Fruit fly (Drosophila melanogaster) whole organism, prepupa: ENCODE results near the gene ScsbetaA.

Experiments used
- CG10631 ChIP-seq: fragments of 200-800 bp; sonication (Bioruptor generic); optimal IDR thresholded peaks from 2 replicates; lab custom pipeline; 2016; ENCODE audit warnings: missing biosample characterization, missing genetic modification characterization
- CG11902 ChIP-seq: fragments of 200-800 bp; sonication (Bioruptor generic); optimal IDR thresholded peaks from 3 replicates; lab custom pipeline; 2016; ENCODE audit warnings: missing biosample characterization, missing genetic modification characterization
- CG15336 ChIP-seq: fragments of 200-800 bp; sonication (Bioruptor generic); IDR thresholded peaks from 2 replicates; pipeline ENCODE4 v1.3.6; 2022; ENCODE audit warnings: missing biosample characterization, missing genetic modification characterization
- CG1621 ChIP-seq: fragments of 200-800 bp; sonication (Bioruptor generic); optimal IDR thresholded peaks from 3 replicates; lab custom pipeline; 2018; ENCODE audit warnings: missing biosample characterization, mild to moderate bottlenecking, missing genetic modification characterization
- CG3032 ChIP-seq: fragments of 200-800 bp; optimal IDR thresholded peaks from 2 replicates; lab custom pipeline; 2019; ENCODE audit warnings: missing biosample characterization, mild to moderate bottlenecking, missing genetic modification characterization, moderate library complexity
- CG32006 ChIP-seq: fragments of 200-800 bp; sonication (Bioruptor generic); optimal IDR thresholded peaks from 3 replicates; lab custom pipeline; 2017; ENCODE audit warnings: missing biosample characterization, mild to moderate bottlenecking, missing genetic modification characterization
- CG34406 ChIP-seq: fragments of 200-800 bp; sonication (Bioruptor generic); optimal IDR thresholded peaks from 3 replicates; lab custom pipeline; 2016; ENCODE audit warnings: missing biosample characterization, missing genetic modification characterization
- CG3919 ChIP-seq: fragments of 200-800 bp; sonication (Bioruptor generic); optimal IDR thresholded peaks from 3 replicates; lab custom pipeline; 2016; ENCODE audit warnings: missing biosample characterization, missing genetic modification characterization
- CG4318 ChIP-seq: fragments of 200-800 bp; sonication (Bioruptor generic); optimal IDR thresholded peaks from 3 replicates; lab custom pipeline; 2017; ENCODE audit warnings: missing biosample characterization, mild to moderate bottlenecking, missing genetic modification characterization
- CG6163 ChIP-seq: fragments of 200-800 bp; sonication (Bioruptor generic); IDR thresholded peaks from 3 replicates; pipeline ENCODE4 v1.3.6; 2022; ENCODE audit warnings: missing biosample characterization, missing genetic modification characterization
- CG6276 ChIP-seq: fragments of 200-800 bp; sonication (Bioruptor generic); optimal IDR thresholded peaks from 2 replicates; lab custom pipeline; 2017; ENCODE audit warnings: missing biosample characterization, mild to moderate bottlenecking, missing genetic modification characterization
- CG6808 ChIP-seq: fragments of 200-800 bp; sonication (Bioruptor generic); optimal IDR thresholded peaks from 3 replicates; lab custom pipeline; 2017; ENCODE audit warnings: missing biosample characterization, missing genetic modification characterization, mild to moderate bottlenecking, moderate library complexity, missing genetic modification reagents
- CG7368 ChIP-seq: fragments of 200-800 bp; sonication (Bioruptor generic); optimal IDR thresholded peaks from 3 replicates; lab custom pipeline; 2016; ENCODE audit warnings: missing biosample characterization, missing genetic modification characterization
- CG8632 ChIP-seq: fragments of 200-800 bp; sonication (Bioruptor generic); optimal IDR thresholded peaks from 3 replicates; lab custom pipeline; 2016; ENCODE audit warnings: missing biosample characterization, missing genetic modification characterization
- CG9139 ChIP-seq: fragments of 200-800 bp; sonication (Bioruptor generic); optimal IDR thresholded peaks from 3 replicates; lab custom pipeline; 2017; ENCODE audit warnings: missing biosample characterization, mild to moderate bottlenecking, missing genetic modification characterization
- Eip75B ChIP-seq: fragments of 200-800 bp; sonication (Bioruptor generic); optimal IDR thresholded peaks from 3 replicates; lab custom pipeline; 2016; ENCODE audit warnings: missing biosample characterization, missing genetic modification characterization
- Eip78C ChIP-seq: fragments of 200-800 bp; sonication (Bioruptor generic); peaks from one replicate; lab custom pipeline; 2016; ENCODE audit warnings: missing biosample characterization, missing genetic modification characterization
- Eip93F ChIP-seq: fragments of 200-800 bp; sonication (Bioruptor generic); optimal IDR thresholded peaks from 2 replicates; lab custom pipeline; 2016; ENCODE audit warnings: missing biosample characterization, mild to moderate bottlenecking, missing genetic modification characterization
- Ets21C ChIP-seq: fragments of 200-800 bp; sonication (Bioruptor generic); optimal IDR thresholded peaks from 3 replicates; lab custom pipeline; 2016; ENCODE audit warnings: missing biosample characterization, missing genetic modification characterization
- Hr39 ChIP-seq: fragments of 200-800 bp; sonication (Bioruptor generic); optimal IDR thresholded peaks from 2 replicates; lab custom pipeline; 2016; ENCODE audit warnings: missing biosample characterization, missing genetic modification characterization
- Hr4 ChIP-seq: fragments of 200-800 bp; sonication (Bioruptor generic); optimal IDR thresholded peaks from 3 replicates; lab custom pipeline; 2016; ENCODE audit warnings: missing biosample characterization, missing genetic modification characterization
- OdsH ChIP-seq: fragments of 200-800 bp; sonication (Bioruptor generic); optimal IDR thresholded peaks from 3 replicates; lab custom pipeline; 2016; ENCODE audit warnings: missing biosample characterization, missing genetic modification characterization
- Smox ChIP-seq: fragments of 200-800 bp; sonication (Bioruptor generic); optimal IDR thresholded peaks from 3 replicates; lab custom pipeline; 2016; ENCODE audit warnings: missing biosample characterization, missing genetic modification characterization
- Sox102F ChIP-seq: fragments of 200-800 bp; sonication (Bioruptor generic); optimal IDR thresholded peaks from 2 replicates; lab custom pipeline; 2016; ENCODE audit warnings: missing biosample characterization, mild to moderate bottlenecking, missing genetic modification characterization
- Sox14 ChIP-seq: fragments of 200-800 bp; sonication (Bioruptor generic); optimal IDR thresholded peaks from 3 replicates; lab custom pipeline; 2016; ENCODE audit warnings: missing biosample characterization, missing genetic modification characterization
- Sox15 ChIP-seq: fragments of 200-800 bp; sonication (Bioruptor generic); optimal IDR thresholded peaks from 3 replicates; lab custom pipeline; 2016; ENCODE audit warnings: missing biosample characterization, missing genetic modification characterization
- achi ChIP-seq: fragments of 200-800 bp; sonication (Bioruptor generic); optimal IDR thresholded peaks from 3 replicates; lab custom pipeline; 2016; ENCODE audit warnings: missing biosample characterization, missing genetic modification characterization
- acj6 ChIP-seq: fragments of 200-800 bp; sonication (Bioruptor generic); optimal IDR thresholded peaks from 3 replicates; lab custom pipeline; 2016; ENCODE audit warnings: missing biosample characterization, missing genetic modification characterization
- cyc ChIP-seq: fragments of 200-800 bp; sonication (Bioruptor generic); optimal IDR thresholded peaks from 3 replicates; lab custom pipeline; 2016; ENCODE audit warnings: missing biosample characterization, missing genetic modification characterization
- dac ChIP-seq: fragments of 200-800 bp; sonication (Bioruptor generic); optimal IDR thresholded peaks from 2 replicates; lab custom pipeline; 2017; ENCODE audit warnings: missing biosample characterization, mild to moderate bottlenecking, missing genetic modification characterization
- dsx ChIP-seq: fragments of 200-800 bp; optimal IDR thresholded peaks from 3 replicates; lab custom pipeline; 2019; ENCODE audit warnings: missing biosample characterization, mild to moderate bottlenecking, missing genetic modification characterization, moderate library complexity; ENCODE audit not compliant: poor library complexity, severe bottlenecking
- eg ChIP-seq: fragments of 200-800 bp; sonication (Bioruptor generic); IDR thresholded peaks from 3 replicates; pipeline ENCODE4 v1.3.6; 2022; ENCODE audit warnings: missing biosample characterization, missing genetic modification characterization
- esn ChIP-seq: fragments of 200-800 bp; sonication (Bioruptor generic); optimal IDR thresholded peaks from 2 replicates; lab custom pipeline; 2016; ENCODE audit warnings: missing biosample characterization, mild to moderate bottlenecking, missing genetic modification characterization, moderate library complexity
- fd85E ChIP-seq: fragments of 200-800 bp; sonication (Bioruptor generic); optimal IDR thresholded peaks from 3 replicates; lab custom pipeline; 2016; ENCODE audit warnings: missing biosample characterization, missing genetic modification characterization
- fkh ChIP-seq: fragments of 200-800 bp; sonication (Bioruptor generic); optimal IDR thresholded peaks from 3 replicates; lab custom pipeline; 2017; ENCODE audit warnings: missing biosample characterization, mild to moderate bottlenecking, missing genetic modification characterization, moderate library complexity
- salr ChIP-seq, 2 experiments: fragments of 200-800 bp; sonication (Bioruptor generic); optimal IDR thresholded peaks; 3 replicates each; lab custom pipeline; 2016 to 2018; ENCODE audit warnings: missing biosample characterization in 2 of 2, missing genetic modification characterization in 2 of 2, mild to moderate bottlenecking in 1 of 2
- ss ChIP-seq, 2 experiments: fragments of 200-800 bp; sonication (Bioruptor generic); optimal IDR thresholded peaks; 2 replicates in 1 of 2; 3 replicates in 1 of 2; lab custom pipeline; 2017 to 2018; ENCODE audit warnings: mild to moderate bottlenecking in 2 of 2, missing biosample characterization in 2 of 2, missing genetic modification characterization in 2 of 2, moderate library complexity in 1 of 2
- svp ChIP-seq: fragments of 200-800 bp; sonication (Bioruptor generic); peaks from one replicate; lab custom pipeline; 2016; ENCODE audit warnings: missing biosample characterization, missing genetic modification characterization
- topi ChIP-seq: fragments of 200-800 bp; sonication (Bioruptor generic); optimal IDR thresholded peaks from 3 replicates; lab custom pipeline; 2016; ENCODE audit warnings: missing biosample characterization, missing genetic modification characterization
- vri ChIP-seq: fragments of 200-800 bp; sonication (Bioruptor generic); optimal IDR thresholded peaks from 3 replicates; lab custom pipeline; 2016; ENCODE audit warnings: missing biosample characterization, mild to moderate bottlenecking, missing genetic modification characterization

The ScsbetaA gene

dm6 chr3R:8922617-8923242, 15.8 kb upstream of the ScsbetaA start (continued):
- TF ChIP-seq dsx, result peak; percentile 10
- peak; percentile 71 for TF ChIP-seq CG3032 (tag; lab: Kevin White, UChicago)
- peak; percentile 85 for TF ChIP-seq Eip78C
- peak; percentile 12 for TF ChIP-seq topi
- peak; percentile 61 to 68 for TF ChIP-seq salr (GFP tag; optimal IDR thresholded peaks at IDR 0.05; lab: Kevin White, UChicago)
- peak; percentile 9 for TF ChIP-seq CG6276
- TF ChIP-seq CG6808 (GFP tag; lab: Kevin White, UChicago), result peak; percentile 51
- TF ChIP-seq CG11902 (GFP tag; lab: Kevin White, UChicago), result no peak
- no peak for TF ChIP-seq Eip93F (GFP tag; lab: Kevin White, UChicago)
- no peak for TF ChIP-seq fd85E (GFP tag; lab: Kevin White, UChicago)
- peak; percentile 63 for TF ChIP-seq acj6
- TF ChIP-seq CG10631 (GFP tag; lab: Kevin White, UChicago), result peak; percentile 73
- no peak for TF ChIP-seq cyc (GFP tag; lab: Kevin White, UChicago)
- no peak for TF ChIP-seq vri (GFP tag; lab: Kevin White, UChicago)
- no peak for TF ChIP-seq Sox102F (GFP tag; lab: Kevin White, UChicago)
- TF ChIP-seq CG7368 (GFP tag; lab: Kevin White, UChicago), result peak; percentile 22
- TF ChIP-seq eg, result peak; percentile 26; the same call in 1 of the 3 replicates
- peak; percentile 38 for TF ChIP-seq CG4318 (GFP tag; lab: Kevin White, UChicago)
- TF ChIP-seq CG6163, result peak; percentile 79
- TF ChIP-seq OdsH (GFP tag; lab: Kevin White, UChicago), result peak; percentile 51
- TF ChIP-seq CG15336 (GFP tag; lab: Robert Waterston, UW), result peak; percentile 37; the same call in 1 of the 2 replicates
- no peak for TF ChIP-seq Smox

dm6 chr3R:8923774-8924369, 14.7 kb upstream of the ScsbetaA start:
- TF ChIP-seq Sox15 (GFP tag; lab: Kevin White, UChicago) (no peak), Ets21C (no peak), CG9139 (no peak), CG3919 (GFP tag; lab: Kevin White, UChicago) (no peak), salr (GFP tag; optimal IDR thresholded peaks at IDR 0.05; lab: Kevin White, UChicago) (no peak), dsx (no peak), cyc (GFP tag; lab: Kevin White, UChicago) (no peak), CG1621 (tag; lab: Kevin White, UChicago) (no peak), CG4318 (GFP tag; lab: Kevin White, UChicago) (no peak), Sox14 (GFP tag; lab: Kevin White, UChicago) (no peak), CG8632 (GFP tag; lab: Kevin White, UChicago) (no peak), ss (GFP tag; optimal IDR thresholded peaks at IDR 0.05; lab: Kevin White, UChicago) (no peak), fkh (GFP tag; lab: Kevin White, UChicago) (peak; percentile 9), Eip75B (GFP tag; lab: Kevin White, UChicago) (no peak), Smox (no peak), topi (no peak), CG32006 (GFP tag; lab: Kevin White, UChicago) (no peak), CG34406 (no peak), svp (GFP tag; lab: Kevin White, UChicago) (peak; percentile 53), Hr39 (GFP tag; lab: Kevin White, UChicago) (no peak), achi (GFP tag; lab: Kevin White, UChicago) (no peak), Eip78C (peak; percentile 1), Hr4 (no peak), dac (no peak), CG15336 (GFP tag; lab: Robert Waterston, UW) (no peak), esn (no peak)
